Worm (Caenorhabditis elegans) whole organism, early embryonic: ENCODE results near the gene D2045.8.

Experiments
- B0310.2 ChIP-seq: sonication (generic microtip); optimal IDR thresholded peaks from 2 replicates; lab custom pipeline; 2016; ENCODE audit warnings: mild to moderate bottlenecking, missing genetic modification characterization, missing compliant biosample characterization
- F13C5.2 ChIP-seq: sonication (generic microtip); optimal IDR thresholded peaks from 2 replicates; lab custom pipeline; 2017; ENCODE audit warnings: mild to moderate bottlenecking, missing genetic modification characterization, inconsistent platforms, missing compliant biosample characterization
- aly-1 ChIP-seq: sonication (generic microtip); optimal IDR thresholded peaks from 2 replicates; lab custom pipeline; 2016; ENCODE audit warnings: missing genetic modification characterization, missing compliant biosample characterization
- ama-1 ChIP-seq: fragments of 150-350 bp; optimal IDR thresholded peaks from 2 replicates; lab custom pipeline; 2014
- ceh-36 ChIP-seq: sonication (generic microtip); optimal IDR thresholded peaks from 2 replicates; lab custom pipeline; 2016; ENCODE audit warnings: missing genetic modification characterization, inconsistent platforms, missing compliant biosample characterization
- ets-7 ChIP-seq: sonication (generic microtip); optimal IDR thresholded peaks from 2 replicates; lab custom pipeline; 2016; ENCODE audit warnings: missing genotype, missing genetic modification characterization, missing compliant biosample characterization
- flt-1 ChIP-seq: fragments of 200-800 bp; sonication (Bioruptor generic); IDR thresholded peaks from 2 replicates; pipeline ENCODE4 v1.3.6; 2022; ENCODE audit warnings: missing genetic modification characterization, missing compliant biosample characterization
- hmbx-1 ChIP-seq: sonication (generic microtip); optimal IDR thresholded peaks from 2 replicates; lab custom pipeline; 2016; ENCODE audit warnings: mild to moderate bottlenecking, missing genetic modification characterization, missing compliant biosample characterization
- hmg-4 ChIP-seq: fragments of 200-800 bp; sonication (Bioruptor generic); optimal IDR thresholded peaks from 2 replicates; lab custom pipeline; 2018; ENCODE audit warnings: mild to moderate bottlenecking, missing genetic modification characterization, missing compliant biosample characterization
- hnd-1 ChIP-seq: sonication (generic microtip); optimal IDR thresholded peaks from 2 replicates; lab custom pipeline; 2016; ENCODE audit warnings: missing genetic modification characterization, missing compliant biosample characterization
- sea-1 ChIP-seq: fragments of 200-800 bp; sonication (Bioruptor generic); conservative IDR thresholded peaks from 2 replicates; pipeline ENCODE4 v1.3.6; 2022; ENCODE audit warnings: missing genetic modification characterization, missing compliant biosample characterization
- tra-4 ChIP-seq: sonication (generic microtip); optimal IDR thresholded peaks from 2 replicates; lab custom pipeline; 2017; ENCODE audit warnings: missing genetic modification characterization, missing compliant biosample characterization

ce11 chrIII:10505943-10506698, 24.0 kb downstream of the D2045.8 start:
- TF ChIP-seq flt-1 (GFP tag; lab: Robert Waterston, UW): no peak
- no peak for TF ChIP-seq hmg-4 (GFP tag; lab: Kevin White, UChicago)
- no peak for TF ChIP-seq sea-1 (GFP tag; lab: Robert Waterston, UW)
- no peak for TF ChIP-seq ama-1 (lab: Kevin White, UChicago)
- no peak for TF ChIP-seq ceh-36 (tag; lab: Kevin White, UChicago)
- TF ChIP-seq F13C5.2 (tag; lab: Kevin White, UChicago): no peak
- no peak for TF ChIP-seq tra-4 (tag; lab: Kevin White, UChicago)
- TF ChIP-seq B0310.2: no peak
- TF ChIP-seq hmbx-1 (tag; lab: Kevin White, UChicago): no peak
- TF ChIP-seq hnd-1 (tag; lab: Kevin White, UChicago): no peak
- TF ChIP-seq aly-1 (tag; lab: Kevin White, UChicago): no peak
- no peak for TF ChIP-seq ets-7 (tag; lab: Kevin White, UChicago)
